Worm (Caenorhabditis elegans): ENCODE results near the gene T03F7.7.

ce11 chrV:11307781-11308180 lies 3.4 kb upstream of the T03F7.7 start:
- TF ChIP-seq snpc-4 (tag; optimal IDR thresholded peaks at IDR 0.05) = no peak
- no peak for TF ChIP-seq mep-1 (tag; optimal IDR thresholded peaks at IDR 0.05)
- no peak for TF ChIP-seq pha-4 (tag; optimal IDR thresholded peaks at IDR 0.05)
- TF ChIP-seq lsy-2 (tag; optimal IDR thresholded peaks at IDR 0.05) = no peak

Measured in whole organism, mixed stage, embryonic.